Worm (Caenorhabditis elegans) whole organism, L3 larva: Measurements from ENCODE around the gene xbx-3.

Experiments used
- R02D3.7 ChIP-seq: fragments of 150-350 bp; optimal IDR thresholded peaks from 2 replicates; lab custom pipeline; 2014; ENCODE audit warnings: missing biosample characterization, missing genetic modification characterization
- fos-1 ChIP-seq: fragments of 150-350 bp; optimal IDR thresholded peaks from 2 replicates; lab custom pipeline; 2014; ENCODE audit warnings: missing biosample characterization, missing genetic modification characterization
- nhr-11 ChIP-seq: fragments of 150-350 bp; optimal IDR thresholded peaks from 2 replicates; lab custom pipeline; 2014; ENCODE audit warnings: missing biosample characterization, missing genetic modification characterization
- nhr-77 ChIP-seq: fragments of 150-350 bp; optimal IDR thresholded peaks from 2 replicates; lab custom pipeline; 2014; ENCODE audit warnings: missing biosample characterization, missing genetic modification characterization
- zag-1 ChIP-seq: fragments of 150-350 bp; optimal IDR thresholded peaks from 2 replicates; lab custom pipeline; 2014; ENCODE audit warnings: missing biosample characterization, missing genetic modification characterization

DNA sequence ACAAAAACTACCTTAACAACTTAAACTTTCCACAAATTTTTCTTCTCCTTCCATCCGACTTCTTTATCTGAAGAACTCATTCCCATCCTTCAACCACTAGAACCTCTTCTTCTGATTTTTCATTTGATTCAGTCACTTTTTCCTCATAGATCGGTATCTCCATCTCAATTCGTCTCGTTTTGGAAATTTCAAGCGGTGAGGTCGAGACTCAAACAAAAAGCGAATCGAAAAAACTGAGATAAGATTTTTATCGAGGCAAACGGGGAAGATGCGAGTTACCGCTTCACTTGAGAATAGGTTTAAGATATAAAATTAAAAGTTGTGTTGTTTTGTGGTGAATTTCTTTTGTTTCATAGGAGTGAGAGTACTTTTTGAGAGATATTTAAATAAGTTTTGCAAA, 44.4 kb upstream of the xbx-3 start:
- TF ChIP-seq zag-1 (tag; lab: Kevin White, UChicago) = no peak
- TF ChIP-seq nhr-11 (tag; lab: Kevin White, UChicago) = no peak
- TF ChIP-seq nhr-77 (tag; lab: Kevin White, UChicago) = no peak
- TF ChIP-seq R02D3.7 (tag; lab: Kevin White, UChicago) = no peak
- no peak for TF ChIP-seq fos-1 (tag; lab: Kevin White, UChicago)
